Fruit fly (Drosophila melanogaster): ENCODE data around the gene Ubr3.
A peak's percentile ranks its signal among the peaks of the same experiment; 100 is the strongest.

The Ubr3 gene

DNA sequence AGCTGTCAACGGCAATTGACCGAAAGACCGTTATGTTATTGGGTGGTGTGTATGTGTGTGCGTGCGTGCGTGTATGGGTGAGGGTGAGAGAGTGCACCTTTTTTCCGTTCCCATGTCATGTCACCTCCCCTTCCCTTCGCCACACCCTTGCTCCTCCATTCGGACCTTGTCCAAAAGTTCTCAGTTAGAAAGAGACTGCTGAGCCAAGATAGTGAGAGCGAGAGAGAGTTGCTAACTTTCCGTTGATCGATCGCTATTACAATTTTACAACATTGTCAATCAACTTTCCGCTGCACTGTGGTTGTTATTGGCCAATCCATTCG, 2.7 kb downstream of the Ubr3 start:
- TF ChIP-seq fru (GFP tag; optimal IDR thresholded peaks at IDR 0.05): peak; percentile 28
- no peak for TF ChIP-seq N (GFP tag; optimal IDR thresholded peaks at IDR 0.05)
- TF ChIP-seq usp (GFP tag; optimal IDR thresholded peaks at IDR 0.05): no peak
- TF ChIP-seq h (GFP tag; optimal IDR thresholded peaks at IDR 0.05): peak; percentile 6
- TF ChIP-seq jim (GFP tag; optimal IDR thresholded peaks at IDR 0.05): no peak

DNA sequence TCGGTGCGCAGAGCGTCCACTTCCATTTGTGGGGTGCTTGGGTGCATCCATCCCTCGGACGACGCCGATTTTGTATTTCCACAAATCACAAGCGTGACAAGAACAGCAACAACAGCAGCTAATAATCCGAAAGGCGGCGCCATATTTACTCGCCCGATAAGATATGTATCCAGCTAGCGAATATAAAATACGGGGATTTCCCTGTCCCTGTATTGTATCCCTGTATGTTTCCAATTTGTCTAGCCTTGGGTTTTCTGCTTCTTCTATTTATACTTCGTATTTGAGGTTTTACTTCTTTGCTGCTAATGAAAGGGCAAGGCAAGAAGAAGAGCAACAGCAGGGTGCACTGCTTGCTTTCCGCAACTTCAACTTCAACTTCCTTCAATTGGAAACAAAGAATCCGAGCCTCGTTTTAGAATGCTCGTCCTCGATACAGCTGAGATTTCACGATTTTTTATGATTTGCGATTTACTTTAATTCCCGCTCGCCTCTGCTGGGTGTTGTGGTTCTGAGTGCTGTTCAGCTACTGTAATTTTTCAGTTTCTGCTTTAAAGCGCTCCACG, 8.5 kb downstream of the Ubr3 start:
- TF ChIP-seq N (GFP tag; optimal IDR thresholded peaks at IDR 0.05): no peak
- no peak for TF ChIP-seq rgr (GFP tag; optimal IDR thresholded peaks at IDR 0.05)
- TF ChIP-seq Hnf4 (GFP tag; optimal IDR thresholded peaks at IDR 0.05): no peak
- TF ChIP-seq Rel (GFP tag; optimal IDR thresholded peaks at IDR 0.05): no peak
- TF ChIP-seq Rel (tag; optimal IDR thresholded peaks at IDR 0.05): peak; percentile 99

DNA sequence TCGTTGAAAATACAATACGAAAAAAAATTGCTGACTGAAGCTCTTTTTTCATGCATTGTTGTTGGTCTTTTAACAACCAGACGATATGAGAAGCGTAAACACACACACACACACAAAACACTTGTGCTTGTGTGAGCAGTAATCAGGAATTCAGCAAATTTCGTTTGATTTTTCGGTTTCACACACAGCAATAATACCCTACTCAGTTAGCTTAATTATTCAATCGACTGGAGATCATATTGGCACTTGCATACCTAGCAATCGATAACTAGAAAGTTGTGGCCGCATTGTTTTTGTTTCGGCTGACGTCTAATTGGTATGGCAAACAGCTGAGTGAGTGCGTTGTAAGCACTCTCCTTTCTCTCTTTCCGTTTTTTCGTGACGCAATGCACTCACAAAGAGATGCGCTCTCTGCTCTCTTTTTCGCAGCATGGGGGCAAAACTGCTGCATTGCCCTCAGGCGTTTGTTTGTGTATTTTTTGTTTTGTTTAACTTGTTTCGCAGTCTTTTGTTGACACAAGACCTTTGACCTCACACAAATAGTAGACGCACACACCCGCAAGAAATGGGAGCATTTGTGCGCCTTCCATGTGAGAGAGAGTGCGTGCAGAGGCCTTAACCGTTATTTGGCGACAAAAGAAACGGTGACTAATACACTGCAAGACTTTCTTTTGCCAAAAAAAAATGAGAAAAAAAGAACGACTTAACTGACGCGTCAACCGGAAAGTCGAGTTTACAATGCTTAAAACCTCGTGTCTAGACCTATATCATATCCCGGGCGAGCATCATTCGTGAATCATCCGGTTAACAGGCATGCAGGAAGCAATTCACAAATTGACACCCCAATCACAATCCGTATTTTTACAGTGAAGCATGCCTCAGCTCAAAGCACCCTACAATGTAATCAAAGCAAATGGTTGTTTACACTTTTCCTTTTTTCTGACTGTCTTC, 9.4 kb downstream of the Ubr3 start:
- TF ChIP-seq h (GFP tag; optimal IDR thresholded peaks at IDR 0.05): peak; percentile 81
- TF ChIP-seq CG9705 (GFP tag; optimal IDR thresholded peaks at IDR 0.05): peak; percentile 5
- TF ChIP-seq foxo (GFP tag; optimal IDR thresholded peaks at IDR 0.05): peak; percentile 24 to 65
- TF ChIP-seq pan (optimal IDR thresholded peaks at IDR 0.05): no peak
- TF ChIP-seq usp (GFP tag; optimal IDR thresholded peaks at IDR 0.05): no peak
- peak; percentile 44 for TF ChIP-seq Jra (GFP tag; optimal IDR thresholded peaks at IDR 0.05)
- peak; percentile 77 for TF ChIP-seq rgr (GFP tag; optimal IDR thresholded peaks at IDR 0.05)
- peak; percentile 79 for TF ChIP-seq ey (GFP tag; optimal IDR thresholded peaks at IDR 0.05)
- no peak for TF ChIP-seq Mio (GFP tag; optimal IDR thresholded peaks at IDR 0.05)
- peak; percentile 41 for TF ChIP-seq CG32264 (GFP tag; optimal IDR thresholded peaks at IDR 0.05)
- peak; percentile 44 for TF ChIP-seq psq (GFP tag; optimal IDR thresholded peaks at IDR 0.05)
- no peak for TF ChIP-seq Dfd (GFP tag; optimal IDR thresholded peaks at IDR 0.05)
- TF ChIP-seq Vsx2 (GFP tag; optimal IDR thresholded peaks at IDR 0.05; ENCODE audit: partially characterized antibody): no peak
- peak; percentile 46 for TF ChIP-seq woc (GFP tag; optimal IDR thresholded peaks at IDR 0.05)
- TF ChIP-seq dsf (GFP tag; optimal IDR thresholded peaks at IDR 0.05; ENCODE audit: borderline replicate concordance): no peak
- no peak for TF ChIP-seq sv (GFP tag; optimal IDR thresholded peaks at IDR 0.05)
- TF ChIP-seq Rel (GFP tag; optimal IDR thresholded peaks at IDR 0.05): peak; percentile 50
- TF ChIP-seq Rel (tag; optimal IDR thresholded peaks at IDR 0.05): peak; percentile 8
- peak; percentile 54 for TF ChIP-seq Sp1 (GFP tag; optimal IDR thresholded peaks at IDR 0.05)
- TF ChIP-seq jim (GFP tag; optimal IDR thresholded peaks at IDR 0.05): no peak
- peak; percentile 85 for TF ChIP-seq sage (GFP tag; optimal IDR thresholded peaks at IDR 0.05)
- TF ChIP-seq Hr78 (GFP tag; optimal IDR thresholded peaks at IDR 0.05): no peak
- peak; percentile 60 for TF ChIP-seq br (GFP tag; optimal IDR thresholded peaks at IDR 0.05)
- TF ChIP-seq lola (GFP tag; optimal IDR thresholded peaks at IDR 0.05): no peak
- no peak for TF ChIP-seq N (GFP tag; optimal IDR thresholded peaks at IDR 0.05)
- TF ChIP-seq tai (GFP tag; optimal IDR thresholded peaks at IDR 0.05): no peak
- no peak for TF ChIP-seq CrebA (GFP tag; optimal IDR thresholded peaks at IDR 0.05; ENCODE audit: borderline replicate concordance)
- no peak for TF ChIP-seq Myc (optimal IDR thresholded peaks at IDR 0.05)
- TF ChIP-seq OdsH (GFP tag; optimal IDR thresholded peaks at IDR 0.05): peak; percentile 61
- TF ChIP-seq dmrt93B (GFP tag; optimal IDR thresholded peaks at IDR 0.05): peak; percentile 46
- TF ChIP-seq Hnf4 (GFP tag; optimal IDR thresholded peaks at IDR 0.05): peak; percentile 49
- no peak for TF ChIP-seq brk (GFP tag; optimal IDR thresholded peaks at IDR 0.05)
- TF ChIP-seq dl (GFP tag; optimal IDR thresholded peaks at IDR 0.05; ENCODE audit: insufficient read depth in 1 of 2, partially characterized antibody in 2 of 2): peak; percentile 74 to 86
- peak; percentile 85 for TF ChIP-seq Dif (GFP tag; optimal IDR thresholded peaks at IDR 0.05; ENCODE audit: partially characterized antibody)
- peak; percentile 45 for TF ChIP-seq Hr83 (GFP tag; optimal IDR thresholded peaks at IDR 0.05; ENCODE audit: poor library complexity, severe bottlenecking)
- peak; percentile 69 for TF ChIP-seq HLH106 (tag; optimal IDR thresholded peaks at IDR 0.05)
- peak; percentile 71 for TF ChIP-seq fru (GFP tag; optimal IDR thresholded peaks at IDR 0.05)
- no peak for TF ChIP-seq Abd-B (GFP tag; optimal IDR thresholded peaks at IDR 0.05)
- no peak for TF ChIP-seq GATAd (GFP tag; optimal IDR thresholded peaks at IDR 0.05)

Measured in whole organism, wandering third instar larva.